Worm (Caenorhabditis elegans) whole organism, L4 larva: ENCODE results near the gene M60.4.
A peak's percentile ranks its signal among the peaks of the same experiment; 100 is the strongest.

Source experiments
- D1046.2 ChIP-seq: fragments of 200-800 bp; sonication (Bioruptor generic); IDR thresholded peaks from 2 replicates; pipeline ENCODE4 v1.3.6; 2022; ENCODE audit warnings: missing genetic modification characterization, missing compliant biosample characterization
- F37D6.2 ChIP-seq: sonication (generic microtip); optimal IDR thresholded peaks from 2 replicates; lab custom pipeline; 2016; ENCODE audit warnings: mild to moderate bottlenecking, missing genetic modification characterization, missing compliant biosample characterization
- T20F7.1 ChIP-seq: fragments of 200-800 bp; sonication (Bioruptor generic); optimal IDR thresholded peaks from 2 replicates; lab custom pipeline; 2018; ENCODE audit warnings: mild to moderate bottlenecking, missing genetic modification characterization, missing compliant biosample characterization
- T26A8.4 ChIP-seq: fragments of 200-800 bp; sonication (Bioruptor generic); IDR thresholded peaks from 2 replicates; pipeline ENCODE4 v1.3.6; 2022; ENCODE audit warnings: missing genetic modification characterization, missing compliant biosample characterization
- ama-1 ChIP-seq: fragments of 150-350 bp; optimal IDR thresholded peaks from 2 replicates; lab custom pipeline; 2014; ENCODE audit warnings: inconsistent platforms, mixed read lengths
- ceh-20 ChIP-seq: fragments of 200-800 bp; sonication (Bioruptor generic); IDR thresholded peaks from 2 replicates; pipeline ENCODE4 v1.3.6; 2022; ENCODE audit warnings: missing genetic modification reagents, missing genetic modification characterization, missing compliant biosample characterization
- ceh-44 ChIP-seq: fragments of 200-800 bp; sonication (Bioruptor generic); IDR thresholded peaks from 2 replicates; pipeline ENCODE4 v1.3.6; 2022; ENCODE audit warnings: missing genetic modification reagents, missing genetic modification characterization, missing compliant biosample characterization
- daf-12 ChIP-seq: fragments of 150-350 bp; optimal IDR thresholded peaks from 2 replicates; lab custom pipeline; 2014; ENCODE audit warnings: missing biosample characterization, missing genetic modification reagents, missing genetic modification characterization
- daf-16 ChIP-seq, 3 experiments: sonication (generic microtip); optimal IDR thresholded peaks; 2 replicates each; lab custom pipeline; 2016 to 2017; ENCODE audit warnings: missing genetic modification characterization in 3 of 3, missing genetic modification reagents in 3 of 3, mild to moderate bottlenecking in 2 of 3, missing compliant biosample characterization in 2 of 3, missing biosample characterization in 1 of 3, moderate library complexity in 1 of 3
- dpl-1 ChIP-seq: fragments of 150-350 bp; optimal IDR thresholded peaks from 2 replicates; lab custom pipeline; 2014; ENCODE audit warnings: missing biosample characterization, missing genetic modification reagents, missing genetic modification characterization
- duxl-1 ChIP-seq: sonication (generic microtip); optimal IDR thresholded peaks from 2 replicates; lab custom pipeline; 2016; ENCODE audit warnings: mild to moderate bottlenecking, missing genetic modification characterization, moderate library complexity, missing compliant biosample characterization; ENCODE audit not compliant: poor library complexity
- dve-1 ChIP-seq: sonication (generic microtip); optimal IDR thresholded peaks from 2 replicates; lab custom pipeline; 2017; ENCODE audit warnings: antibody characterized with exemption, mild to moderate bottlenecking, missing genetic modification characterization, missing compliant biosample characterization; ENCODE audit not compliant: insufficient read depth
- fkh-10 ChIP-seq: fragments of 150-350 bp; optimal IDR thresholded peaks from 2 replicates; lab custom pipeline; 2014; ENCODE audit warnings: missing biosample characterization, missing genetic modification reagents, missing genetic modification characterization
- hif-1 ChIP-seq, 2 experiments: sonication (generic microtip); optimal IDR thresholded peaks; 2 replicates each; lab custom pipeline; 2016 to 2017; ENCODE audit warnings: missing compliant biosample characterization in 2 of 2, missing genetic modification characterization in 2 of 2, missing genetic modification reagents in 2 of 2, missing genotype in 2 of 2, mild to moderate bottlenecking in 1 of 2
- hlh-11 ChIP-seq: fragments of 200-800 bp; sonication (Bioruptor generic); optimal IDR thresholded peaks from 2 replicates; lab custom pipeline; 2018; ENCODE audit warnings: mild to moderate bottlenecking, missing genetic modification characterization, missing compliant biosample characterization
- hlh-30 ChIP-seq: sonication (generic microtip); optimal IDR thresholded peaks from 2 replicates; lab custom pipeline; 2017; ENCODE audit warnings: antibody characterized with exemption, mild to moderate bottlenecking, missing genetic modification characterization, missing compliant biosample characterization; ENCODE audit not compliant: insufficient read depth
- lin-38 ChIP-seq: fragments of 200-800 bp; sonication (Bioruptor generic); IDR thresholded peaks from 2 replicates; pipeline ENCODE4 v1.3.6; 2022; ENCODE audit warnings: missing genetic modification reagents, missing genetic modification characterization, missing compliant biosample characterization
- lin-39 ChIP-seq: fragments of 150-350 bp; optimal IDR thresholded peaks from 2 replicates; lab custom pipeline; 2014; ENCODE audit warnings: missing biosample characterization, missing genetic modification reagents, missing genetic modification characterization
- mdl-1 ChIP-seq, 2 experiments: fragments of 150-350 bp in 1 of 2; sonication (generic microtip) in 1 of 2; optimal IDR thresholded peaks; 2 replicates each; lab custom pipeline; 2014 to 2017; ENCODE audit warnings: missing biosample characterization in 2 of 2, missing genetic modification characterization in 2 of 2
- mdt-29 ChIP-seq: fragments of 200-800 bp; sonication (Bioruptor generic); IDR thresholded peaks from 2 replicates; pipeline ENCODE4 v1.3.6; 2022; ENCODE audit warnings: missing genetic modification reagents, missing genetic modification characterization, missing compliant biosample characterization
- mxl-3 ChIP-seq: fragments of 200-800 bp; sonication (Bioruptor generic); optimal IDR thresholded peaks from 2 replicates; lab custom pipeline; 2018; ENCODE audit warnings: mild to moderate bottlenecking, missing genetic modification characterization, missing compliant biosample characterization
- nhr-25 ChIP-seq: sonication (generic microtip); optimal IDR thresholded peaks from 2 replicates; lab custom pipeline; 2017; ENCODE audit warnings: missing genetic modification characterization, mild to moderate bottlenecking, missing compliant biosample characterization, antibody characterized with exemption, moderate library complexity, borderline replicate concordance; ENCODE audit not compliant: insufficient read depth
- nhr-28 ChIP-seq: fragments of 150-350 bp; optimal IDR thresholded peaks from 2 replicates; lab custom pipeline; 2014; ENCODE audit warnings: missing biosample characterization, missing genetic modification characterization
- nhr-48 ChIP-seq: sonication (generic microtip); optimal IDR thresholded peaks from 2 replicates; lab custom pipeline; 2016; ENCODE audit warnings: mild to moderate bottlenecking, missing genetic modification characterization, missing compliant biosample characterization
- nhr-6 ChIP-seq: fragments of 150-350 bp; optimal IDR thresholded peaks from 2 replicates; lab custom pipeline; 2014; ENCODE audit warnings: missing biosample characterization, missing genetic modification characterization
- set-16 ChIP-seq: fragments of 200-800 bp; sonication (Bioruptor generic); IDR thresholded peaks from 2 replicates; pipeline ENCODE4 v1.3.6; 2022; ENCODE audit warnings: missing genetic modification reagents, missing genetic modification characterization, missing compliant biosample characterization
- skn-1 ChIP-seq: fragments of 150-350 bp; optimal IDR thresholded peaks from 2 replicates; lab custom pipeline; 2014; ENCODE audit warnings: missing biosample characterization, missing genetic modification characterization
- spr-1 ChIP-seq: sonication (generic microtip); optimal IDR thresholded peaks from 2 replicates; lab custom pipeline; 2016; ENCODE audit warnings: mild to moderate bottlenecking, missing genetic modification characterization, missing compliant biosample characterization
- tra-1 ChIP-seq: fragments of 200-800 bp; sonication (Bioruptor generic); IDR thresholded peaks from 2 replicates; pipeline ENCODE4 v1.3.6; 2022; ENCODE audit warnings: missing genetic modification reagents, missing genetic modification characterization, missing compliant biosample characterization
- unc-39 ChIP-seq: sonication (generic microtip); optimal IDR thresholded peaks from 2 replicates; lab custom pipeline; 2017; ENCODE audit warnings: missing biosample characterization, missing genetic modification characterization
- unc-62 ChIP-seq, 3 experiments: fragments of 150-350 bp in 1 of 3; sonication (generic microtip); optimal IDR thresholded peaks in 2 of 3; peaks in 1 of 3; 1 replicate in 1 of 3; 2 replicates in 2 of 3; lab custom pipeline; 2014 to 2017; ENCODE audit warnings: missing biosample characterization in 3 of 3, missing genetic modification characterization in 3 of 3, missing genetic modification reagents in 3 of 3, missing genotype in 1 of 3
- zfp-3 ChIP-seq: fragments of 200-800 bp; sonication (Bioruptor generic); conservative IDR thresholded peaks from 2 replicates; pipeline ENCODE4 v1.3.6; 2022; ENCODE audit warnings: missing genetic modification reagents, missing genetic modification characterization, missing compliant biosample characterization
- ztf-7 ChIP-seq: fragments of 150-350 bp; optimal IDR thresholded peaks from 2 replicates; lab custom pipeline; 2014; ENCODE audit warnings: missing biosample characterization, missing genetic modification characterization

The M60.4 gene

ce11 chrX:8270971-8271553 is 34.9 kb upstream of the M60.4 start, which contains the start of gene cutl-29:
cutl-29 (minus strand) TSS chrX:8271021.
- TF ChIP-seq lin-39 (tag; lab: Kevin White, UChicago) (no peak), unc-62 (GFP tag; optimal IDR thresholded peaks at IDR 0.05 in 1 of 2; lab: Kevin White, UChicago) (peak in 1 of 2 experiments; percentile 58), unc-62 (tag; optimal IDR thresholded peaks at IDR 0.05; lab: Kevin White, UChicago) (no peak)
- TF ChIP-seq, all 104 proteins: peak for 1

DNA sequence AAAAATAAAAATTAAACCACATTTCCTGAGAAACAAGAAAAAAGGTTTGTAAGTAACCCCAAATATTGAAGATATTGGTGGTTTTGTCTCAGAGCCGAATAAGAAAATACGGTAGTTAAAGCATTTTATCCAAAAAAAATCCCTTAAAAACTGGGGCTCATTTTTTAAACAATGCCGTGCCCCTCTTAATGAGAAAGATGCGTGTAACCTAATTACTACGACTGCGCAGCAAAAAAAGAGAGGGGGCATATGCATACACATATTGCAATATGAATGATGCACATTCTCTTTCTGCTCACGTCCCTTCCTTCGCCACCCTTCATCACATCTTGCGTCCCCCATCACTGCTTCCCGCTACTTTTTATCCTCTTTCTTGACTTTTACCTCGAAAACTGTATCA is 32.0 kb upstream of the M60.4 start:
- no peak for TF ChIP-seq duxl-1
- no peak for TF ChIP-seq dpl-1 (GFP tag; lab: Kevin White, UChicago)
- TF ChIP-seq ztf-7 = no peak
- no peak for TF ChIP-seq hif-1 (tag; optimal IDR thresholded peaks at IDR 0.05; lab: Kevin White, UChicago)
- no peak for TF ChIP-seq lin-38 (GFP tag; lab: Robert Waterston, UW)

DNA sequence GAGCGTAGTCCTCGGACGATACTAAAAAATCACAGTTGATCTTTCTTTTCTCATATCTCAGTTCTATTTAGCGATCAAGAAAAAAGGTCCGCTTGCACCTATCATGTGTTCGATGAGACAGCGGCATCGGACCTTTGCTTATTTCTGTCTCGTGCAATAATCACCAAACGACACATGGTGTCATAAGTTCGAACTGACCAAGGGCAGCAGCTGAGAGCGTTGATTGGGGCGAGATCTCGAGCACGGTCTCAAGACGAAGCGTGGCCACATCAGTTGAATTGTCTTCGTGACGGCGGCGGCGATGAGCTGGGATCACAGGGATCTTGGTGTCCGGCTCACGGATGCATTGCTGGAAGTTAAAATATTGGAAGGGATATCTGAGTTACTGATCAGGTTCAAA is 26.6 kb upstream of the M60.4 start:
- TF ChIP-seq nhr-6 (tag; lab: Kevin White, UChicago) (no peak), dve-1 (no peak), D1046.2 (GFP tag; lab: Robert Waterston, UW) (0 out of 2 replicates have a peak, but pooled peaks have one; percentile 55), ceh-44 (GFP tag; lab: Robert Waterston, UW) (no peak), ceh-20 (GFP tag; lab: Robert Waterston, UW) (0 out of 2 replicates have a peak, but pooled peaks have one; percentile 42), hlh-30 (tag; lab: Kevin White, UChicago) (peak; percentile 55)
- TF ChIP-seq, all 104 proteins: peak for 3

DNA sequence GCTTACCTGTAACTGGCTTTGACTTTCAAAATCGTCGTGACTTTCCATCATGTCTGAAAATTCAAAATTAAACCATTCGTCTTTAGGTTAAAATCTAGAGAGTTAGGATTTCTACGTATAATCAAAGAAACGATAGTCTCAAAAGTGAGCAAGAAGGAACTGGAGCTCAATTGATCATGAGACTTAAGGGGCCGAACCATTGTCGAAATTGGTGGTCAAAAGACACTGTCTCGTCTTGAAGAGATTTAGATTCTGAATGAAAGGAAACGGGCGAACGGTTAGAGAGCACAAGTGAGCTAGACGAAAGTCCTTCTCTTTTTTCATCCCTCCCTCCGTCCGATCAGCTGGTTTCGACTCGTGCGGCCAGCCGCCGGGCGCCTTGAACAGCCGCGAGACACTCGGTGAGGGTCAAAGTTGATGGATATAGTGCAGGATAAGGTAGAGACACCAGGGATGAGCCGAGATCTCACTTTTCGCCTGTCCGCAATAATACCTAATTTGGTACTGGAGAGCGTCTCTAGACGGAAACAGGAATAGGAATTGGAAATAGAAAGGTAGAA is 25.1 kb upstream of the M60.4 start, which contains the start of gene M60.7:
Gene M60.7 (minus strand): TSS at position 51 of the 560 bp plus-strand sequence.
- TF ChIP-seq duxl-1 (no peak), hlh-11 (peak; percentile 52), set-16 (GFP tag; lab: Robert Waterston, UW) (peak; percentile 61; the same call in 1 of the 2 replicates), nhr-48 (no peak), unc-62 (GFP tag; optimal IDR thresholded peaks at IDR 0.05 in 1 of 2; lab: Kevin White, UChicago) (peak in 1 of 2 experiments; percentile 80), unc-62 (tag; optimal IDR thresholded peaks at IDR 0.05; lab: Kevin White, UChicago) (no peak)
- TF ChIP-seq, all 104 proteins: peak for 3

DNA sequence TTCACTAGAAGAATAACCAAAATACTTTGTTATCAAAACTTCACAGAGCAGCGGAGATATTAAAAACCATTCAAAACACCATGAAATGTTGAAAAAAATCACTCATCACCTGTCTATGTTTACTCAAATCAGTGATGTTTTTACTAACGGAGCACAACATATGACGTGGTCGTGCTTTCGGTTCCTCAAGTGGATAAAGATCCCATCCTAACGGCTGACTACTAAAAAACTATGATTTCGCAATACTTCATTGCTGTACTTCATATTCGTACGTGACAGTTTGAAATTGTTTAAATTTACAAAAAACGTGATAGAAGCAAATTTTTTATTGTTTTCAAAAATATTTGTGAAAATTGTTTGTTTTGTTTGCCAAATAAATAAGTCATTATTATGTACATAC is 21.6 kb upstream of the M60.4 start:
- TF ChIP-seq F37D6.2 (tag; lab: Kevin White, UChicago) (no peak), hlh-30 (tag; lab: Kevin White, UChicago) (peak; percentile 44), T26A8.4 (GFP tag; lab: Robert Waterston, UW) (no peak), daf-12 (no peak), mdt-29 (GFP tag; lab: Robert Waterston, UW) (no peak), daf-16 (GFP tag; optimal IDR thresholded peaks at IDR 0.05; lab: Kevin White, UChicago) (peak in 1 of 2 experiments; percentile 94), daf-16 (tag; optimal IDR thresholded peaks at IDR 0.05; lab: Kevin White, UChicago) (no peak), skn-1 (no peak), unc-39 (tag; lab: Kevin White, UChicago) (no peak), hif-1 (tag; optimal IDR thresholded peaks at IDR 0.05; lab: Kevin White, UChicago) (peak in 1 of 2 experiments; percentile 95)

DNA sequence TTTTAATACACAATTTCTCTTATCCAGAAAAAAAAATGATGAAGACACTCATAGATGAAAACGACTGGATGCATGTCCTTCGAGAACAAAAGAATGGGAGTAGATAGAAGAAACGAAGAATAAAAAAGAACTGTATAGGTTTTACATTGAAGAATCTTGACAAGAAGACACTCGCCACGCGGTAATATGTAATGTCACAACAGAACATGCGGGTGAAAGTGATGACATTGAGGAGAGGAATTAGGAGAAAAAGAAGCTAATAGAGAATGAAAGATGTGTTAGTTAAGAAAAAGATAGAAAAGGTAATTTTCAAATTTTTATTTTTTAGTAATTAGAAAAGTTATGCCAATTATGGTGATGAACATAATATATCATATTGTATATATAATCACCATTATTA is 19.3 kb upstream of the M60.4 start:
- TF ChIP-seq tra-1 (GFP tag; lab: Robert Waterston, UW) (no peak), spr-1 (tag; lab: Kevin White, UChicago) (no peak), hlh-30 (tag; lab: Kevin White, UChicago) (peak; percentile 70), hlh-11 (no peak), T20F7.1 (GFP tag; lab: Kevin White, UChicago) (no peak), mdl-1 (tag; optimal IDR thresholded peaks at IDR 0.05; lab: Kevin White, UChicago) (peak in 1 of 2 experiments; percentile 31), fkh-10 (GFP tag; lab: Kevin White, UChicago) (no peak), mdt-29 (GFP tag; lab: Robert Waterston, UW) (no peak), zfp-3 (no peak), nhr-25 (tag; lab: Kevin White, UChicago) (peak; percentile 49), mxl-3 (GFP tag; lab: Kevin White, UChicago) (peak; percentile 48), nhr-28 (peak; percentile 22), ama-1 (lab: Kevin White, UChicago) (no peak)
